Fruit fly (Drosophila melanogaster): ENCODE data around the gene CG12715.

CG12715 gene

dm6 chrX:13088025-13088805, 33.1 kb upstream of the CG12715 start (continued):
- TF ChIP-seq H15 (GFP tag; IDR thresholded peaks at IDR 0.05) (no peak), MTF-1 (GFP tag; optimal IDR thresholded peaks at IDR 0.05; ENCODE audit: borderline replicate concordance) (no peak), CG5245 (GFP tag; optimal IDR thresholded peaks at IDR 0.05) (no peak), fu2 (GFP tag; optimal IDR thresholded peaks at IDR 0.05) (peak; percentile 8), danr (GFP tag; IDR thresholded peaks at IDR 0.05) (no peak), hkb (optimal IDR thresholded peaks at IDR 0.05) (no peak), hkb (GFP tag; IDR thresholded peaks at IDR 0.05) (peak; percentile 21; the same call in 1 of the 2 replicates), lilli (GFP tag; optimal IDR thresholded peaks at IDR 0.05) (peak; percentile 14), mam (GFP tag; optimal IDR thresholded peaks at IDR 0.05) (peak; percentile 3), CG8388 (GFP tag; optimal IDR thresholded peaks at IDR 0.05) (peak; percentile 18), CG14441 (GFP tag; IDR thresholded peaks at IDR 0.05) (0 out of 2 replicates have a peak, but pooled peaks have one; percentile 7), row (GFP tag; IDR thresholded peaks at IDR 0.05) (peak; percentile 67), gcm2 (GFP tag; optimal IDR thresholded peaks at IDR 0.05) (no peak), Antp (GFP tag; optimal IDR thresholded peaks at IDR 0.05) (no peak), Atf3 (GFP tag; optimal IDR thresholded peaks at IDR 0.05) (no peak), CG10366 (GFP tag; IDR thresholded peaks at IDR 0.05) (no peak), CG17829 (tag; optimal IDR thresholded peaks at IDR 0.05) (no peak), wek (GFP tag; optimal IDR thresholded peaks at IDR 0.05) (peak; percentile 56), mld (GFP tag; IDR thresholded peaks at IDR 0.05; ENCODE audit: partially characterized antibody) (no peak), croc (GFP tag; conservative IDR thresholded peaks at IDR 0.05) (no peak), CG14667 (GFP tag; IDR thresholded peaks at IDR 0.05) (no peak), ci (GFP tag; IDR thresholded peaks at IDR 0.05) (0 out of 3 replicates have a peak, but pooled peaks have one; percentile 59), CG32772 (GFP tag; IDR thresholded peaks at IDR 0.05) (no peak), zen2 (GFP tag; IDR thresholded peaks at IDR 0.05; ENCODE audit: partially characterized antibody) (no peak), vnd (GFP tag; IDR thresholded peaks at IDR 0.05; ENCODE audit: partially characterized antibody) (no peak), CG11504 (tag; optimal IDR thresholded peaks at IDR 0.05) (no peak), NFAT (GFP tag; IDR thresholded peaks at IDR 0.05) (no peak), gfzf (GFP tag; optimal IDR thresholded peaks at IDR 0.05) (no peak), CHES-1-like (GFP tag; optimal IDR thresholded peaks at IDR 0.05) (no peak), Lim3 (GFP tag; IDR thresholded peaks at IDR 0.05) (no peak), tio (GFP tag; optimal IDR thresholded peaks at IDR 0.05) (no peak), Kr (GFP tag; optimal IDR thresholded peaks at IDR 0.05) (no peak), bowl (GFP tag; IDR thresholded peaks at IDR 0.05) (no peak), exex (tag; optimal IDR thresholded peaks at IDR 0.05) (peak; percentile 97), dpn (GFP tag; optimal IDR thresholded peaks at IDR 0.05) (peak in 1 of 2 experiments; percentile 17), fd3F (GFP tag; optimal IDR thresholded peaks at IDR 0.05) (no peak), gsb (GFP tag; IDR thresholded peaks at IDR 0.05) (no peak), CG18764 (GFP tag; optimal IDR thresholded peaks at IDR 0.05) (no peak), sens (GFP tag) (peak; percentile 80), Hr3 (GFP tag; optimal IDR thresholded peaks at IDR 0.05) (no peak), tll (GFP tag; optimal IDR thresholded peaks at IDR 0.05) (no peak), Trl (optimal IDR thresholded peaks at IDR 0.05) (no peak), Trl (GFP tag; optimal IDR thresholded peaks at IDR 0.05) (no peak), Gug (GFP tag; IDR thresholded peaks at IDR 0.05) (no peak), Sin3A (optimal IDR thresholded peaks at IDR 0.05) (no peak), Stat92E (GFP tag; optimal IDR thresholded peaks at IDR 0.05) (no peak), dm (GFP tag; optimal IDR thresholded peaks at IDR 0.05) (no peak), esg (GFP tag; conservative IDR thresholded peaks at IDR 0.05) (no peak), Oaz (GFP tag; IDR thresholded peaks at IDR 0.05) (no peak), CG9932 (GFP tag; IDR thresholded peaks at IDR 0.05) (no peak), Med (GFP tag) (peak; percentile 57)
